Fruit fly (Drosophila melanogaster) whole organism, embryonic: ENCODE measurements around the gene cana.

Experiments used
- Bgb ChIP-seq: fragments of 200-800 bp; sonication (Bioruptor generic); IDR thresholded peaks from 2 replicates; pipeline ENCODE4 v1.3.6; 2022; ENCODE audit warnings: missing biosample characterization, missing genetic modification characterization; ENCODE audit not compliant: partially characterized antibody
- Blimp-1 ChIP-seq: fragments of 200-800 bp; sonication (Bioruptor generic); optimal IDR thresholded peaks from 3 replicates; lab custom pipeline; 2018; ENCODE audit warnings: missing biosample characterization, missing genetic modification characterization, mild to moderate bottlenecking, moderate library complexity, missing genetic modification reagents
- BtbVII ChIP-seq: fragments of 200-800 bp; sonication (Bioruptor generic); optimal IDR thresholded peaks from 3 replicates; lab custom pipeline; 2017; ENCODE audit warnings: missing biosample characterization, mild to moderate bottlenecking, missing genetic modification characterization
- CG10366 ChIP-seq: fragments of 200-800 bp; sonication (Bioruptor generic); IDR thresholded peaks from 2 replicates; pipeline ENCODE4 v1.3.6; 2022; ENCODE audit warnings: missing biosample characterization, missing genetic modification characterization
- CG10565 ChIP-seq: fragments of 200-800 bp; sonication (Bioruptor generic); optimal IDR thresholded peaks from 3 replicates; lab custom pipeline; 2016; ENCODE audit warnings: missing biosample characterization, mild to moderate bottlenecking, missing genetic modification characterization
- CG10959 ChIP-seq: fragments of 200-800 bp; sonication (Bioruptor generic); IDR thresholded peaks from 2 replicates; pipeline ENCODE4 v1.3.6; 2022; ENCODE audit warnings: missing biosample characterization, missing genetic modification characterization
- CG11456 ChIP-seq: fragments of 200-800 bp; sonication (Bioruptor generic); IDR thresholded peaks from 3 replicates; pipeline ENCODE4 v1.3.6; 2022; ENCODE audit warnings: missing biosample characterization, missing genetic modification characterization
- CG12071 ChIP-seq: fragments of 200-800 bp; sonication (Bioruptor generic); optimal IDR thresholded peaks from 3 replicates; lab custom pipeline; 2018; ENCODE audit warnings: missing biosample characterization, mild to moderate bottlenecking, missing genetic modification characterization
- CG12299 ChIP-seq: fragments of 200-800 bp; sonication (Bioruptor generic); optimal IDR thresholded peaks from 2 replicates; lab custom pipeline; 2018; ENCODE audit warnings: missing biosample characterization, mild to moderate bottlenecking, missing genetic modification characterization
- CG14014 ChIP-seq: fragments of 200-800 bp; sonication (Bioruptor generic); IDR thresholded peaks from 2 replicates; pipeline ENCODE4 v1.3.6; 2022; ENCODE audit warnings: missing biosample characterization, missing genetic modification characterization
- CG14860 ChIP-seq: fragments of 200-800 bp; sonication (Bioruptor generic); IDR thresholded peaks from 3 replicates; pipeline ENCODE4 v1.3.6; 2022; ENCODE audit warnings: missing biosample characterization, missing genetic modification characterization; ENCODE audit not compliant: partially characterized antibody
- CG15269 ChIP-seq: fragments of 200-800 bp; sonication (Bioruptor generic); optimal IDR thresholded peaks from 2 replicates; lab custom pipeline; 2018; ENCODE audit warnings: missing biosample characterization, mild to moderate bottlenecking, missing genetic modification characterization, moderate library complexity
- CG16779 ChIP-seq: fragments of 200-800 bp; sonication (Bioruptor generic); IDR thresholded peaks from 2 replicates; pipeline ENCODE4 v1.3.6; 2022; ENCODE audit warnings: missing biosample characterization, missing genetic modification characterization
- CG17328 ChIP-seq: fragments of 200-800 bp; sonication (Bioruptor generic); IDR thresholded peaks from 2 replicates; pipeline ENCODE4 v1.3.6; 2022; ENCODE audit warnings: missing biosample characterization, missing genetic modification characterization
- CG17361 ChIP-seq: fragments of 200-800 bp; sonication (Bioruptor generic); IDR thresholded peaks from 3 replicates; pipeline ENCODE4 v1.3.6; 2022; ENCODE audit warnings: missing biosample characterization, missing genetic modification characterization
- CG18619 ChIP-seq: fragments of 200-800 bp; sonication (Bioruptor generic); optimal IDR thresholded peaks from 3 replicates; lab custom pipeline; 2017; ENCODE audit warnings: missing biosample characterization, mild to moderate bottlenecking, missing genetic modification characterization
- CG18764 ChIP-seq: fragments of 200-800 bp; sonication (Bioruptor generic); optimal IDR thresholded peaks from 3 replicates; lab custom pipeline; 2016; ENCODE audit warnings: missing biosample characterization, missing genetic modification characterization
- CG2678 ChIP-seq: fragments of 200-800 bp; sonication (Bioruptor generic); optimal IDR thresholded peaks from 3 replicates; lab custom pipeline; 2019; ENCODE audit warnings: missing biosample characterization, mild to moderate bottlenecking, missing genetic modification characterization, moderate library complexity
- CG2712 ChIP-seq: fragments of 200-800 bp; optimal IDR thresholded peaks from 3 replicates; lab custom pipeline; 2019; ENCODE audit warnings: missing biosample characterization, mild to moderate bottlenecking, missing genetic modification characterization, moderate library complexity
- CG32532 ChIP-seq: fragments of 200-800 bp; sonication (Bioruptor generic); IDR thresholded peaks from 2 replicates; pipeline ENCODE4 v1.3.6; 2022; ENCODE audit warnings: missing biosample characterization, missing genetic modification characterization
- CG6791 ChIP-seq: fragments of 200-800 bp; sonication (Bioruptor generic); IDR thresholded peaks from 3 replicates; pipeline ENCODE4 v1.3.6; 2022; ENCODE audit warnings: missing biosample characterization, missing genetic modification characterization; ENCODE audit not compliant: partially characterized antibody
- CG7745 ChIP-seq: fragments of 200-800 bp; sonication (Bioruptor generic); optimal IDR thresholded peaks from 2 replicates; lab custom pipeline; 2018; ENCODE audit warnings: missing biosample characterization, mild to moderate bottlenecking, missing genetic modification characterization, moderate library complexity
- CG7987 ChIP-seq: fragments of 200-800 bp; sonication (Bioruptor generic); optimal IDR thresholded peaks from 2 replicates; lab custom pipeline; 2018; ENCODE audit warnings: missing biosample characterization, mild to moderate bottlenecking, missing genetic modification characterization, moderate library complexity
- CG8281 ChIP-seq: fragments of 200-800 bp; sonication (Bioruptor generic); optimal IDR thresholded peaks from 2 replicates; lab custom pipeline; 2018; ENCODE audit warnings: missing biosample characterization, mild to moderate bottlenecking, missing genetic modification characterization, moderate library complexity
- CkIIα-i1 ChIP-seq: fragments of 200-800 bp; sonication (Bioruptor generic); IDR thresholded peaks from 2 replicates; pipeline ENCODE4 v1.3.6; 2022; ENCODE audit warnings: missing biosample characterization, missing genetic modification characterization
- D19A ChIP-seq: fragments of 200-800 bp; optimal IDR thresholded peaks from 3 replicates; lab custom pipeline; 2019; ENCODE audit warnings: missing biosample characterization, mild to moderate bottlenecking, missing genetic modification characterization, moderate library complexity
- Fer1 ChIP-seq: fragments of 200-800 bp; sonication (Bioruptor generic); optimal IDR thresholded peaks from 2 replicates; lab custom pipeline; 2017; ENCODE audit warnings: missing biosample characterization, mild to moderate bottlenecking, missing genetic modification characterization
- Meics ChIP-seq: fragments of 200-800 bp; sonication (Bioruptor generic); optimal IDR thresholded peaks from 2 replicates; lab custom pipeline; 2017; ENCODE audit warnings: missing biosample characterization, mild to moderate bottlenecking, missing genetic modification characterization
- Nf-YC ChIP-seq: fragments of 200-800 bp; optimal IDR thresholded peaks from 3 replicates; lab custom pipeline; 2019; ENCODE audit warnings: missing biosample characterization, mild to moderate bottlenecking, missing genetic modification characterization, moderate library complexity
- Oaz ChIP-seq: fragments of 200-800 bp; sonication (Bioruptor generic); IDR thresholded peaks from 2 replicates; pipeline ENCODE4 v1.3.6; 2022; ENCODE audit warnings: missing biosample characterization, missing genetic modification characterization
- Sry-β ChIP-seq: fragments of 200-800 bp; sonication (Bioruptor generic); optimal IDR thresholded peaks from 2 replicates; lab custom pipeline; 2018; ENCODE audit warnings: missing biosample characterization, mild to moderate bottlenecking, missing genetic modification characterization, moderate library complexity
- Vsx1 ChIP-seq: fragments of 200-800 bp; sonication (Bioruptor generic); optimal IDR thresholded peaks from 2 replicates; lab custom pipeline; 2017; ENCODE audit warnings: missing biosample characterization, mild to moderate bottlenecking, missing genetic modification characterization, missing genetic modification reagents
- abd-A ChIP-seq: fragments of 200-800 bp; sonication (Bioruptor generic); optimal IDR thresholded peaks from 3 replicates; lab custom pipeline; 2019; ENCODE audit warnings: missing biosample characterization, mild to moderate bottlenecking, missing genetic modification characterization, moderate library complexity
- ash1 ChIP-seq: fragments of 200-800 bp; sonication (Bioruptor generic); optimal IDR thresholded peaks from 2 replicates; lab custom pipeline; 2018; ENCODE audit warnings: missing biosample characterization, mild to moderate bottlenecking, missing genetic modification characterization
- corto ChIP-seq: fragments of 200-800 bp; sonication (Bioruptor generic); optimal IDR thresholded peaks from 2 replicates; lab custom pipeline; 2016; ENCODE audit warnings: missing biosample characterization, mild to moderate bottlenecking, missing genetic modification characterization, moderate library complexity
- crc ChIP-seq: fragments of 200-800 bp; sonication (Bioruptor generic); optimal IDR thresholded peaks from 2 replicates; lab custom pipeline; 2016; ENCODE audit warnings: missing biosample characterization, missing genetic modification characterization
- dan ChIP-seq: fragments of 200-800 bp; sonication (Bioruptor generic); IDR thresholded peaks from 2 replicates; pipeline ENCODE4 v1.3.6; 2022; ENCODE audit warnings: missing biosample characterization, missing genetic modification characterization
- fd64A ChIP-seq: fragments of 200-800 bp; sonication (Bioruptor generic); optimal IDR thresholded peaks from 3 replicates; lab custom pipeline; 2018; ENCODE audit warnings: missing biosample characterization, mild to moderate bottlenecking, missing genetic modification characterization
- fu2 ChIP-seq: fragments of 200-800 bp; sonication (Bioruptor generic); optimal IDR thresholded peaks from 2 replicates; lab custom pipeline; 2016; ENCODE audit warnings: missing biosample characterization, missing genetic modification characterization
- mld ChIP-seq: fragments of 200-800 bp; sonication (Bioruptor generic); IDR thresholded peaks from 3 replicates; pipeline ENCODE4 v1.3.6; 2022; ENCODE audit warnings: missing biosample characterization, missing genetic modification characterization; ENCODE audit not compliant: partially characterized antibody
- nerfin-1 ChIP-seq: fragments of 200-800 bp; sonication (Bioruptor generic); optimal IDR thresholded peaks from 3 replicates; lab custom pipeline; 2019; ENCODE audit warnings: missing biosample characterization, mild to moderate bottlenecking, missing genetic modification characterization, moderate library complexity
- pnt ChIP-seq: fragments of 200-800 bp; sonication (Bioruptor generic); optimal IDR thresholded peaks from 3 replicates; lab custom pipeline; 2016; ENCODE audit warnings: missing biosample characterization, missing genetic modification characterization
- sc ChIP-seq, 3 experiments: fragments of >200 bp in 2 of 3; fragments of 200-800 bp in 1 of 3; sonication (Bioruptor generic) in 1 of 3; optimal IDR thresholded peaks; 2 replicates in 2 of 3; 3 replicates in 1 of 3; lab custom pipeline; 2017; ENCODE audit warnings: mild to moderate bottlenecking in 1 of 3, missing biosample characterization in 1 of 3, missing genetic modification characterization in 1 of 3, missing genetic modification reagents in 1 of 3
- shn ChIP-seq: fragments of 200-800 bp; sonication (Bioruptor generic); optimal IDR thresholded peaks from 3 replicates; lab custom pipeline; 2016; ENCODE audit warnings: missing biosample characterization, missing genetic modification characterization
- stc ChIP-seq: fragments of 200-800 bp; sonication (Bioruptor generic); IDR thresholded peaks from 2 replicates; pipeline ENCODE4 v1.3.6; 2022; ENCODE audit warnings: missing biosample characterization, missing genetic modification characterization
- tna ChIP-seq: fragments of 200-800 bp; sonication (Bioruptor generic); IDR thresholded peaks from 2 replicates; pipeline ENCODE4 v1.3.6; 2022; ENCODE audit warnings: missing biosample characterization, missing genetic modification characterization; ENCODE audit not compliant: partially characterized antibody
- toy ChIP-seq: fragments of 200-800 bp; sonication (Bioruptor generic); IDR thresholded peaks from 2 replicates; pipeline ENCODE4 v1.3.6; 2022; ENCODE audit warnings: missing biosample characterization, missing genetic modification characterization
- vvl ChIP-seq: fragments of 200-800 bp; sonication (Bioruptor generic); IDR thresholded peaks from 2 replicates; pipeline ENCODE4 v1.3.6; 2022; ENCODE audit warnings: missing biosample characterization, missing genetic modification characterization
- z ChIP-seq: fragments of 200-800 bp; sonication (Bioruptor generic); IDR thresholded peaks from 3 replicates; pipeline ENCODE4 v1.3.6; 2022; ENCODE audit warnings: missing biosample characterization, missing genetic modification characterization
- zfh2 ChIP-seq: fragments of 200-800 bp; sonication (Bioruptor generic); optimal IDR thresholded peaks from 2 replicates; lab custom pipeline; 2016; ENCODE audit warnings: missing biosample characterization, missing genetic modification characterization

cana gene

DNA sequence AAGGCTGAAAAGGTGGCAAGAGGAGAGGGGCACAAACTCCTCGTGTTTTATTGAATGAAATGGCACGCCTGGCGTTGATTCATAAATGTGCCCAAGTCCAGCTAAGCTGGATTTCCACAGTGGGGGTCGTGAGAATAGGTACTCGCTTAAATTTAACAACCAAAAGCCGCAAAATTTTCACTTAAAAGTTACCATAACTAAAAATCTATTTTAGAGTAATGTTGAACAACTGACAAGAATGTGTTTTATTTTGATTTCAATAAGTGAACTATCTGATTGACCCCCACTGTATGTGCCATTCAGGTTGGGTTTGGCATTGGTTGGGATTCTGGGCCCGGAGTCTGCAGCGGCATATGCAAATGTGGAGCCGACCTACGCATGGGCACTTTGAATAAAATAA, 54.3 kb downstream of the cana start (continued):
- TF ChIP-seq Oaz (GFP tag; lab: Robert Waterston, UW) (no peak; the same call in 1 of the 2 replicates), CG10959 (GFP tag; lab: Robert Waterston, UW) (peak; percentile 63), CG7745 (tag; lab: Kevin White, UChicago) (no peak), CG10565 (no peak), CG2678 (peak; percentile 63), dan (GFP tag; lab: Robert Waterston, UW) (no peak), BtbVII (GFP tag; lab: Kevin White, UChicago) (peak; percentile 1), Sry-β (GFP tag; lab: Kevin White, UChicago) (no peak), Fer1 (no peak), vvl (GFP tag; lab: Robert Waterston, UW) (peak; percentile 88), CG11456 (peak; percentile 22; the same call in 1 of the 3 replicates), Blimp-1 (GFP tag; lab: Kevin White, UChicago) (peak; percentile 68), CG8281 (tag; lab: Kevin White, UChicago) (no peak), zfh2 (no peak), Nf-YC (tag; lab: Kevin White, UChicago) (no peak), CG10366 (GFP tag; lab: Robert Waterston, UW) (peak; percentile 67), fd64A (GFP tag; lab: Kevin White, UChicago) (no peak), CG18619 (GFP tag; lab: Kevin White, UChicago) (peak; percentile 38), stc (GFP tag; lab: Robert Waterston, UW) (peak; percentile 63), CG14014 (GFP tag; lab: Robert Waterston, UW) (peak; percentile 48; the same call in 1 of the 2 replicates), Vsx1 (peak; percentile 3), Meics (GFP tag; lab: Kevin White, UChicago) (peak; percentile 36), corto (GFP tag; lab: Kevin White, UChicago) (peak; percentile 79), crc (GFP tag; lab: Kevin White, UChicago) (peak; percentile 21), CG6791 (no peak), CG15269 (tag; lab: Kevin White, UChicago) (peak; percentile 58), abd-A (no peak), CG32532 (peak; percentile 48; the same call in 1 of the 2 replicates), sc (optimal IDR thresholded peaks at IDR 0.05; lab: Kevin White, UChicago) (no peak), sc (GFP tag; optimal IDR thresholded peaks at IDR 0.05; lab: Kevin White, UChicago) (peak; percentile 5), CG2712 (tag; lab: Kevin White, UChicago) (peak; percentile 73), CG17361 (peak; percentile 61; the same call in 2 of the 3 replicates), CG17328 (GFP tag; lab: Robert Waterston, UW) (peak; percentile 77), shn (GFP tag; lab: Kevin White, UChicago) (no peak), pnt (GFP tag; lab: Kevin White, UChicago) (peak; percentile 52), CkIIα-i1 (no peak), D19A (tag; lab: Kevin White, UChicago) (peak; percentile 54), fu2 (no peak), mld (no peak), Bgb (GFP tag; lab: Robert Waterston, UW) (no peak), z (GFP tag; lab: Robert Waterston, UW) (0 out of 3 replicates have a peak, but pooled peaks have one; percentile 40), ash1 (GFP tag; lab: Kevin White, UChicago) (no peak), CG16779 (GFP tag; lab: Robert Waterston, UW) (no peak), CG14860 (GFP tag; lab: Robert Waterston, UW) (no peak), CG18764 (peak; percentile 27), toy (GFP tag; lab: Robert Waterston, UW) (no peak), nerfin-1 (peak; percentile 19), tna (GFP tag; lab: Robert Waterston, UW) (no peak), CG12299 (tag; lab: Kevin White, UChicago) (no peak), CG7987 (no peak), CG12071 (GFP tag; lab: Kevin White, UChicago) (peak; percentile 44)
